Worm (Caenorhabditis elegans) whole organism, young adult: ENCODE data around the gene ilc-17.1.

Source experiments
- B0035.1 ChIP-seq: sonication (generic microtip); optimal IDR thresholded peaks from 2 replicates; lab custom pipeline; 2016; ENCODE audit warnings: missing genetic modification characterization, mild to moderate bottlenecking, missing compliant biosample characterization, missing genotype, missing genetic modification reagents
- B0261.1 ChIP-seq: sonication (generic microtip); optimal IDR thresholded peaks from 2 replicates; lab custom pipeline; 2016; ENCODE audit warnings: mild to moderate bottlenecking, missing genetic modification characterization, moderate library complexity, missing compliant biosample characterization
- C17E4.6 ChIP-seq: fragments of 200-800 bp; sonication (Bioruptor generic); IDR thresholded peaks from 2 replicates; pipeline ENCODE4 v1.3.6; 2022; ENCODE audit warnings: missing genetic modification reagents, missing genetic modification characterization, missing compliant biosample characterization
- F22D6.2 ChIP-seq: sonication (generic microtip); optimal IDR thresholded peaks from 2 replicates; lab custom pipeline; 2016; ENCODE audit warnings: mild to moderate bottlenecking, missing genetic modification characterization, missing compliant biosample characterization
- F37B4.10 ChIP-seq: fragments of 200-800 bp; sonication (Bioruptor generic); IDR thresholded peaks from 2 replicates; pipeline ENCODE4 v1.3.6; 2022; ENCODE audit warnings: missing genetic modification characterization, missing compliant biosample characterization
- F49E8.2 ChIP-seq: sonication (generic microtip); optimal IDR thresholded peaks from 3 replicates; lab custom pipeline; 2017; ENCODE audit warnings: missing genetic modification characterization, mild to moderate bottlenecking, missing compliant biosample characterization, antibody characterized with exemption, moderate library complexity; ENCODE audit not compliant: insufficient read depth
- F57A8.1 ChIP-seq: fragments of 200-800 bp; sonication (Bioruptor generic); optimal IDR thresholded peaks from 2 replicates; lab custom pipeline; 2018; ENCODE audit warnings: mild to moderate bottlenecking, missing genetic modification characterization, moderate library complexity, missing compliant biosample characterization
- Y53F4B.3 ChIP-seq: fragments of 200-800 bp; sonication (Bioruptor generic); IDR thresholded peaks from 2 replicates; pipeline ENCODE4 v1.3.6; 2022; ENCODE audit warnings: missing genetic modification reagents, missing genetic modification characterization, missing compliant biosample characterization
- Y79H2A.3 ChIP-seq: fragments of 200-800 bp; sonication (Bioruptor generic); conservative IDR thresholded peaks from 2 replicates; pipeline ENCODE4 v1.3.6; 2022; ENCODE audit warnings: missing genetic modification reagents, missing genetic modification characterization, missing compliant biosample characterization
- Y95B8A.8 ChIP-seq: fragments of 200-800 bp; sonication (Bioruptor generic); IDR thresholded peaks from 2 replicates; pipeline ENCODE4 v1.3.6; 2022; ENCODE audit warnings: missing genetic modification reagents, missing genetic modification characterization, missing compliant biosample characterization
- ZK185.1 ChIP-seq: sonication (generic microtip); optimal IDR thresholded peaks from 2 replicates; lab custom pipeline; 2016; ENCODE audit warnings: mild to moderate bottlenecking, missing genetic modification characterization, missing compliant biosample characterization; ENCODE audit not compliant: poor library complexity, severe bottlenecking
- ama-1 ChIP-seq, 3 experiments: fragments of 150-350 bp in 1 of 3; sonication (generic microtip) in 2 of 3; optimal IDR thresholded peaks; 2 replicates each; lab custom pipeline; 2014 to 2018; ENCODE audit warnings: missing biosample characterization in 2 of 3, missing genetic modification characterization in 2 of 3, missing genetic modification reagents in 2 of 3
- aptf-3 ChIP-seq: fragments of 200-800 bp; sonication (Bioruptor generic); IDR thresholded peaks from 2 replicates; pipeline ENCODE4 v1.3.6; 2022; ENCODE audit warnings: missing genetic modification characterization, missing compliant biosample characterization
- athp-1 ChIP-seq: sonication (generic microtip); optimal IDR thresholded peaks from 2 replicates; lab custom pipeline; 2017; ENCODE audit warnings: mild to moderate bottlenecking, missing genetic modification characterization, missing compliant biosample characterization
- attf-3 ChIP-seq: fragments of 200-800 bp; sonication (Bioruptor generic); conservative IDR thresholded peaks from 2 replicates; pipeline ENCODE4 v1.3.6; 2022; ENCODE audit warnings: missing genetic modification reagents, missing genetic modification characterization, missing compliant biosample characterization
- ceh-100 ChIP-seq: fragments of 200-800 bp; sonication (Bioruptor generic); IDR thresholded peaks from 2 replicates; pipeline ENCODE4 v1.3.6; 2022; ENCODE audit warnings: missing genetic modification reagents, missing genetic modification characterization, missing compliant biosample characterization
- ceh-27 ChIP-seq: fragments of 200-800 bp; sonication (Bioruptor generic); optimal IDR thresholded peaks from 2 replicates; lab custom pipeline; 2018; ENCODE audit warnings: mild to moderate bottlenecking, missing genetic modification characterization, moderate library complexity, missing compliant biosample characterization
- ceh-40 ChIP-seq: fragments of 200-800 bp; sonication (Bioruptor generic); IDR thresholded peaks from 2 replicates; pipeline ENCODE4 v1.3.6; 2022; ENCODE audit warnings: missing genetic modification characterization, missing compliant biosample characterization
- chd-7 ChIP-seq: sonication (generic microtip); optimal IDR thresholded peaks from 2 replicates; lab custom pipeline; 2016; ENCODE audit warnings: mild to moderate bottlenecking, missing genetic modification characterization, moderate library complexity, missing compliant biosample characterization
- die-1 ChIP-seq: sonication (generic microtip); optimal IDR thresholded peaks from 2 replicates; lab custom pipeline; 2016; ENCODE audit warnings: missing genotype, mild to moderate bottlenecking, missing genetic modification characterization, missing compliant biosample characterization
- dox-1 ChIP-seq: fragments of 200-800 bp; sonication (Bioruptor generic); IDR thresholded peaks from 2 replicates; pipeline ENCODE4 v1.3.6; 2022; ENCODE audit warnings: missing genetic modification reagents, missing genetic modification characterization, missing compliant biosample characterization
- efl-1 ChIP-seq: fragments of 150-350 bp; optimal IDR thresholded peaks from 2 replicates; lab custom pipeline; 2014; ENCODE audit warnings: missing biosample characterization, missing genetic modification reagents, missing genetic modification characterization
- egl-18 ChIP-seq: fragments of 200-800 bp; sonication (Bioruptor generic); IDR thresholded peaks from 2 replicates; pipeline ENCODE4 v1.3.6; 2022; ENCODE audit warnings: missing genetic modification reagents, missing genetic modification characterization, missing compliant biosample characterization
- fkh-3 ChIP-seq: sonication (generic microtip); optimal IDR thresholded peaks from 2 replicates; lab custom pipeline; 2016; ENCODE audit warnings: mild to moderate bottlenecking, missing genetic modification characterization, missing compliant biosample characterization
- him-1 ChIP-seq: sonication (generic microtip); optimal IDR thresholded peaks from 2 replicates; lab custom pipeline; 2016; ENCODE audit warnings: missing genotype, missing genetic modification reagents, missing genetic modification characterization, missing compliant biosample characterization
- hmg-20 ChIP-seq: fragments of 200-800 bp; sonication (Bioruptor generic); IDR thresholded peaks from 2 replicates; pipeline ENCODE4 v1.3.6; 2022; ENCODE audit warnings: missing genetic modification reagents, missing genetic modification characterization, missing compliant biosample characterization
- hsf-1 ChIP-seq: fragments of 200-800 bp; sonication (Bioruptor generic); IDR thresholded peaks from 2 replicates; pipeline ENCODE4 v1.3.6; 2022; ENCODE audit warnings: missing genetic modification reagents, missing genetic modification characterization, missing compliant biosample characterization
- lag-1 ChIP-seq: fragments of 200-800 bp; sonication (Bioruptor generic); IDR thresholded peaks from 2 replicates; pipeline ENCODE4 v1.3.6; 2022; ENCODE audit warnings: missing genetic modification reagents, missing genetic modification characterization, missing compliant biosample characterization
- let-607 ChIP-seq, 2 experiments: fragments of 200-800 bp in 1 of 2; sonication (Bioruptor generic) in 1 of 2; sonication (generic microtip) in 1 of 2; optimal IDR thresholded peaks; 2 replicates each; lab custom pipeline; 2016 to 2018; ENCODE audit warnings: mild to moderate bottlenecking in 2 of 2, missing compliant biosample characterization in 2 of 2, missing genetic modification characterization in 2 of 2, moderate library complexity in 2 of 2, missing genotype in 1 of 2
- lin-54 ChIP-seq: fragments of 200-800 bp; sonication (Bioruptor generic); optimal IDR thresholded peaks from 2 replicates; lab custom pipeline; 2018; ENCODE audit warnings: mild to moderate bottlenecking, missing genetic modification characterization, missing compliant biosample characterization
- madf-6 ChIP-seq: fragments of 200-800 bp; sonication (Bioruptor generic); IDR thresholded peaks from 2 replicates; pipeline ENCODE4 v1.3.6; 2022; ENCODE audit warnings: missing genetic modification reagents, missing genetic modification characterization, missing compliant biosample characterization
- mcd-1 ChIP-seq: fragments of 200-800 bp; sonication (Bioruptor generic); IDR thresholded peaks from 2 replicates; pipeline ENCODE4 v1.3.6; 2022; ENCODE audit warnings: missing genetic modification reagents, missing genetic modification characterization, missing compliant biosample characterization
- nfya-1 ChIP-seq: sonication (generic microtip); optimal IDR thresholded peaks from 2 replicates; lab custom pipeline; 2017; ENCODE audit warnings: antibody characterized with exemption, missing compliant biosample characterization, missing genetic modification characterization, borderline replicate concordance; ENCODE audit not compliant: insufficient read depth
- nhr-120 ChIP-seq: fragments of 200-800 bp; sonication (Bioruptor generic); IDR thresholded peaks from 2 replicates; pipeline ENCODE4 v1.3.6; 2022; ENCODE audit warnings: missing genetic modification characterization, missing compliant biosample characterization
- nhr-27 ChIP-seq: fragments of 200-800 bp; sonication (Bioruptor generic); optimal IDR thresholded peaks from 2 replicates; lab custom pipeline; 2018; ENCODE audit warnings: mild to moderate bottlenecking, missing genetic modification characterization, moderate library complexity, missing compliant biosample characterization
- pha-4 ChIP-seq: fragments of 150-350 bp; sonication (generic microtip); optimal IDR thresholded peaks from 2 replicates; lab custom pipeline; 2014; ENCODE audit warnings: missing biosample characterization, missing genetic modification reagents, missing genetic modification characterization
- rcor-1 ChIP-seq: fragments of 200-800 bp; sonication (Bioruptor generic); IDR thresholded peaks from 2 replicates; pipeline ENCODE4 v1.3.6; 2022; ENCODE audit warnings: missing genetic modification reagents, missing genetic modification characterization, missing compliant biosample characterization
- rec-8 ChIP-seq, 2 experiments: sonication (generic microtip); optimal IDR thresholded peaks; 2 replicates each; lab custom pipeline; 2016; ENCODE audit warnings: mild to moderate bottlenecking in 2 of 2, missing genetic modification characterization in 2 of 2, missing genetic modification reagents in 2 of 2, missing genotype in 2 of 2, missing biosample characterization in 1 of 2, missing compliant biosample characterization in 1 of 2, moderate library complexity in 1 of 2
- rpc-1 ChIP-seq, 2 experiments: fragments of 150-350 bp in 1 of 2; sonication (generic microtip) in 1 of 2; optimal IDR thresholded peaks; 2 replicates each; lab custom pipeline; 2014 to 2018; ENCODE audit warnings: missing biosample characterization in 1 of 2, missing genetic modification characterization in 1 of 2, missing genetic modification reagents in 1 of 2, missing genotype in 1 of 2
- sdz-38 ChIP-seq: sonication (generic microtip); optimal IDR thresholded peaks from 2 replicates; lab custom pipeline; 2016; ENCODE audit warnings: missing genotype, missing genetic modification characterization, missing compliant biosample characterization
- snpc-1.3 ChIP-seq: sonication (generic microtip); optimal IDR thresholded peaks from 2 replicates; lab custom pipeline; 2017; ENCODE audit warnings: missing genetic modification characterization, mild to moderate bottlenecking, missing compliant biosample characterization, antibody characterized with exemption, moderate library complexity, missing genotype, missing genetic modification reagents; ENCODE audit not compliant: insufficient read depth
- snpc-4 ChIP-seq, 5 experiments: fragments of 150-350 bp in 1 of 5; sonication (generic microtip) in 4 of 5; optimal IDR thresholded peaks; 2 replicates each; lab custom pipeline; 2014 to 2018; ENCODE audit warnings: missing genetic modification characterization in 5 of 5, missing biosample characterization in 3 of 5, antibody characterized with exemption in 2 of 5, mild to moderate bottlenecking in 2 of 5, missing compliant biosample characterization in 2 of 5, missing genotype in 2 of 5, moderate library complexity in 2 of 5, missing genetic modification reagents in 1 of 5
- zfh-2 ChIP-seq: fragments of 200-800 bp; sonication (Bioruptor generic); conservative IDR thresholded peaks from 2 replicates; pipeline ENCODE4 v1.3.6; 2022; ENCODE audit warnings: missing genetic modification reagents, missing genetic modification characterization, missing compliant biosample characterization
- ztf-22 ChIP-seq: fragments of 200-800 bp; sonication (Bioruptor generic); optimal IDR thresholded peaks from 2 replicates; lab custom pipeline; 2018; ENCODE audit warnings: mild to moderate bottlenecking, missing genetic modification characterization, moderate library complexity, missing compliant biosample characterization
- ztf-25 ChIP-seq: fragments of 200-800 bp; sonication (Bioruptor generic); IDR thresholded peaks from 2 replicates; pipeline ENCODE4 v1.3.6; 2022; ENCODE audit warnings: missing genetic modification reagents, missing genetic modification characterization, missing compliant biosample characterization
- ztf-28 ChIP-seq: fragments of 200-800 bp; sonication (Bioruptor generic); IDR thresholded peaks from 2 replicates; pipeline ENCODE4 v1.3.6; 2022; ENCODE audit warnings: missing genetic modification reagents, missing genetic modification characterization, missing compliant biosample characterization
- ztf-6 ChIP-seq: fragments of 200-800 bp; sonication (Bioruptor generic); IDR thresholded peaks from 2 replicates; pipeline ENCODE4 v1.3.6; 2022; ENCODE audit warnings: missing genetic modification reagents, missing genetic modification characterization, missing compliant biosample characterization

ilc-17.1 gene

ce11 chrX:12759642-12760041 is 10.0 kb downstream of the ilc-17.1 start (continued):
- TF ChIP-seq him-1 (tag; lab: Kevin White, UChicago), result no peak
- TF ChIP-seq ztf-22 (GFP tag; lab: Kevin White, UChicago), result no peak
- no peak for TF ChIP-seq B0261.1 (tag; lab: Kevin White, UChicago)
- TF ChIP-seq snpc-1.3 (tag; lab: Kevin White, UChicago), result no peak
- TF ChIP-seq F57A8.1, result no peak
- TF ChIP-seq lag-1 (GFP tag; lab: Robert Waterston, UW), result no peak
- TF ChIP-seq aptf-3 (GFP tag; lab: Robert Waterston, UW), result no peak
- TF ChIP-seq attf-3 (GFP tag; lab: Robert Waterston, UW), result no peak
- no peak for TF ChIP-seq pha-4
- no peak for TF ChIP-seq sdz-38 (tag; lab: Kevin White, UChicago)
- TF ChIP-seq ztf-25, result no peak
- 0 out of 2 replicates have a peak, but pooled peaks have one; percentile 23 for TF ChIP-seq rcor-1 (GFP tag; lab: Robert Waterston, UW)
- TF ChIP-seq Y79H2A.3 (GFP tag; lab: Robert Waterston, UW), result no peak; the same call in 1 of the 2 replicates
- no peak for TF ChIP-seq snpc-4 (GFP tag; optimal IDR thresholded peaks at IDR 0.05; lab: Kevin White, UChicago)
- peak in 1 of 4 experiments; percentile 4 for TF ChIP-seq snpc-4 (tag; optimal IDR thresholded peaks at IDR 0.05; lab: Kevin White, UChicago)
- TF ChIP-seq ZK185.1 (tag; lab: Kevin White, UChicago), result peak; percentile 11
- no peak for TF ChIP-seq rpc-1 (optimal IDR thresholded peaks at IDR 0.05; lab: Kevin White, UChicago)
- no peak for TF ChIP-seq rpc-1 (tag; optimal IDR thresholded peaks at IDR 0.05; lab: Kevin White, UChicago)
- no peak for TF ChIP-seq hsf-1 (GFP tag; lab: Robert Waterston, UW)
- peak; percentile 70 for TF ChIP-seq dox-1 (GFP tag; lab: Robert Waterston, UW)
- TF ChIP-seq ztf-28 (GFP tag; lab: Robert Waterston, UW), result no peak
- TF ChIP-seq ceh-40 (GFP tag; lab: Robert Waterston, UW), result no peak
- no peak for TF ChIP-seq Y95B8A.8 (GFP tag; lab: Robert Waterston, UW)
- TF ChIP-seq ztf-6, result no peak
- TF ChIP-seq let-607 (tag; optimal IDR thresholded peaks at IDR 0.05; lab: Kevin White, UChicago), result peak; percentile 79 to 86
- TF ChIP-seq ama-1 (optimal IDR thresholded peaks at IDR 0.05; lab: Kevin White, UChicago), result no peak
- TF ChIP-seq ama-1 (GFP tag; optimal IDR thresholded peaks at IDR 0.05; lab: Kevin White, UChicago), result no peak
- TF ChIP-seq C17E4.6 (GFP tag; lab: Robert Waterston, UW), result no peak
- no peak for TF ChIP-seq ceh-27
- no peak for TF ChIP-seq chd-7 (tag; lab: Kevin White, UChicago)
- TF ChIP-seq B0035.1 (tag; lab: Kevin White, UChicago), result no peak
- TF ChIP-seq zfh-2 (GFP tag; lab: Robert Waterston, UW), result no peak
- no peak for TF ChIP-seq nfya-1
- no peak for TF ChIP-seq Y53F4B.3 (GFP tag; lab: Robert Waterston, UW)
- TF ChIP-seq die-1 (tag; lab: Kevin White, UChicago), result no peak
- no peak for TF ChIP-seq F37B4.10 (GFP tag; lab: Robert Waterston, UW)
- TF ChIP-seq mcd-1 (GFP tag; lab: Robert Waterston, UW), result 0 out of 2 replicates have a peak, but pooled peaks have one; percentile 14
- no peak for TF ChIP-seq nhr-120
- TF ChIP-seq fkh-3 (tag; lab: Kevin White, UChicago), result no peak
- TF ChIP-seq F49E8.2, result no peak
- TF ChIP-seq egl-18, result no peak
- TF ChIP-seq madf-6 (GFP tag; lab: Robert Waterston, UW), result no peak
- no peak for TF ChIP-seq F22D6.2 (tag; lab: Kevin White, UChicago)
- no peak for TF ChIP-seq athp-1
- no peak for TF ChIP-seq efl-1 (GFP tag; lab: Kevin White, UChicago)
- no peak for TF ChIP-seq ceh-100 (GFP tag; lab: Robert Waterston, UW)
- no peak for TF ChIP-seq nhr-27 (tag; lab: Kevin White, UChicago)
- no peak for TF ChIP-seq rec-8 (tag; optimal IDR thresholded peaks at IDR 0.05; lab: Kevin White, UChicago)
- TF ChIP-seq hmg-20 (GFP tag; lab: Robert Waterston, UW), result no peak
- no peak for TF ChIP-seq lin-54
